Fruit fly (Drosophila melanogaster) whole organism, prepupa: ENCODE results near the gene ago.
A peak's percentile ranks its signal among the peaks of the same experiment; 100 is the strongest.

Experiments used
- Blimp-1 ChIP-seq: fragments of 200-800 bp; sonication (Bioruptor generic); optimal IDR thresholded peaks from 3 replicates; lab custom pipeline; 2017; ENCODE audit warnings: missing biosample characterization, missing genetic modification characterization, mild to moderate bottlenecking, moderate library complexity, missing genetic modification reagents
- CG10631 ChIP-seq: fragments of 200-800 bp; sonication (Bioruptor generic); optimal IDR thresholded peaks from 2 replicates; lab custom pipeline; 2016; ENCODE audit warnings: missing biosample characterization, missing genetic modification characterization
- CG10669 ChIP-seq: fragments of 200-800 bp; sonication (Bioruptor generic); optimal IDR thresholded peaks from 3 replicates; lab custom pipeline; 2018; ENCODE audit warnings: missing biosample characterization, mild to moderate bottlenecking, missing genetic modification characterization, moderate library complexity
- CG11294 ChIP-seq: fragments of 200-800 bp; sonication (Bioruptor generic); IDR thresholded peaks from 2 replicates; pipeline ENCODE4 v1.3.6; 2022; ENCODE audit warnings: missing biosample characterization, missing genetic modification characterization
- CG11762 ChIP-seq: fragments of 200-800 bp; sonication (Bioruptor generic); optimal IDR thresholded peaks from 3 replicates; lab custom pipeline; 2016; ENCODE audit warnings: missing biosample characterization, missing genetic modification characterization; ENCODE audit not compliant: insufficient read depth
- CG11902 ChIP-seq: fragments of 200-800 bp; sonication (Bioruptor generic); optimal IDR thresholded peaks from 3 replicates; lab custom pipeline; 2016; ENCODE audit warnings: missing biosample characterization, missing genetic modification characterization
- CG15336 ChIP-seq: fragments of 200-800 bp; sonication (Bioruptor generic); IDR thresholded peaks from 2 replicates; pipeline ENCODE4 v1.3.6; 2022; ENCODE audit warnings: missing biosample characterization, missing genetic modification characterization
- CG3032 ChIP-seq: fragments of 200-800 bp; optimal IDR thresholded peaks from 2 replicates; lab custom pipeline; 2019; ENCODE audit warnings: missing biosample characterization, mild to moderate bottlenecking, missing genetic modification characterization, moderate library complexity
- CG31627 ChIP-seq: fragments of 200-800 bp; sonication (Bioruptor generic); optimal IDR thresholded peaks from 3 replicates; lab custom pipeline; 2016; ENCODE audit warnings: missing biosample characterization, missing genetic modification characterization
- CG32006 ChIP-seq: fragments of 200-800 bp; sonication (Bioruptor generic); optimal IDR thresholded peaks from 3 replicates; lab custom pipeline; 2017; ENCODE audit warnings: missing biosample characterization, mild to moderate bottlenecking, missing genetic modification characterization
- CG34406 ChIP-seq: fragments of 200-800 bp; sonication (Bioruptor generic); optimal IDR thresholded peaks from 3 replicates; lab custom pipeline; 2016; ENCODE audit warnings: missing biosample characterization, missing genetic modification characterization
- CG3919 ChIP-seq: fragments of 200-800 bp; sonication (Bioruptor generic); optimal IDR thresholded peaks from 3 replicates; lab custom pipeline; 2016; ENCODE audit warnings: missing biosample characterization, missing genetic modification characterization
- CG4318 ChIP-seq: fragments of 200-800 bp; sonication (Bioruptor generic); optimal IDR thresholded peaks from 3 replicates; lab custom pipeline; 2017; ENCODE audit warnings: missing biosample characterization, mild to moderate bottlenecking, missing genetic modification characterization
- CG6163 ChIP-seq: fragments of 200-800 bp; sonication (Bioruptor generic); IDR thresholded peaks from 3 replicates; pipeline ENCODE4 v1.3.6; 2022; ENCODE audit warnings: missing biosample characterization, missing genetic modification characterization
- CG6276 ChIP-seq: fragments of 200-800 bp; sonication (Bioruptor generic); optimal IDR thresholded peaks from 2 replicates; lab custom pipeline; 2017; ENCODE audit warnings: missing biosample characterization, mild to moderate bottlenecking, missing genetic modification characterization
- CG6792 ChIP-seq: fragments of 200-800 bp; sonication (Bioruptor generic); optimal IDR thresholded peaks from 3 replicates; lab custom pipeline; 2016; ENCODE audit warnings: missing biosample characterization, missing genetic modification characterization
- CG6854 ChIP-seq: fragments of 200-800 bp; sonication (Bioruptor generic); optimal IDR thresholded peaks from 2 replicates; lab custom pipeline; 2017; ENCODE audit warnings: missing biosample characterization, mild to moderate bottlenecking, missing genetic modification characterization
- CG7368 ChIP-seq: fragments of 200-800 bp; sonication (Bioruptor generic); optimal IDR thresholded peaks from 3 replicates; lab custom pipeline; 2016; ENCODE audit warnings: missing biosample characterization, missing genetic modification characterization
- CG8119 ChIP-seq: fragments of 200-800 bp; sonication (Bioruptor generic); IDR thresholded peaks from 3 replicates; pipeline ENCODE4 v1.3.6; 2022; ENCODE audit warnings: missing biosample characterization, missing genetic modification characterization
- CG8319 ChIP-seq: fragments of 200-800 bp; sonication (Bioruptor generic); optimal IDR thresholded peaks from 3 replicates; lab custom pipeline; 2016; ENCODE audit warnings: missing biosample characterization, missing genetic modification characterization
- CG8632 ChIP-seq: fragments of 200-800 bp; sonication (Bioruptor generic); optimal IDR thresholded peaks from 3 replicates; lab custom pipeline; 2016; ENCODE audit warnings: missing biosample characterization, missing genetic modification characterization
- CG9139 ChIP-seq: fragments of 200-800 bp; sonication (Bioruptor generic); optimal IDR thresholded peaks from 3 replicates; lab custom pipeline; 2017; ENCODE audit warnings: missing biosample characterization, mild to moderate bottlenecking, missing genetic modification characterization
- Eip75B ChIP-seq: fragments of 200-800 bp; sonication (Bioruptor generic); optimal IDR thresholded peaks from 3 replicates; lab custom pipeline; 2016; ENCODE audit warnings: missing biosample characterization, missing genetic modification characterization
- Eip78C ChIP-seq: fragments of 200-800 bp; sonication (Bioruptor generic); peaks from one replicate; lab custom pipeline; 2016; ENCODE audit warnings: missing biosample characterization, missing genetic modification characterization
- Eip93F ChIP-seq: fragments of 200-800 bp; sonication (Bioruptor generic); optimal IDR thresholded peaks from 2 replicates; lab custom pipeline; 2016; ENCODE audit warnings: missing biosample characterization, mild to moderate bottlenecking, missing genetic modification characterization
- Ets21C ChIP-seq: fragments of 200-800 bp; sonication (Bioruptor generic); optimal IDR thresholded peaks from 3 replicates; lab custom pipeline; 2016; ENCODE audit warnings: missing biosample characterization, missing genetic modification characterization
- Ets96B ChIP-seq: fragments of 200-800 bp; optimal IDR thresholded peaks from 2 replicates; lab custom pipeline; 2019; ENCODE audit warnings: missing biosample characterization, mild to moderate bottlenecking, missing genetic modification characterization, moderate library complexity
- Gug ChIP-seq: fragments of 200-800 bp; sonication (Bioruptor generic); IDR thresholded peaks from 2 replicates; pipeline ENCODE4 v1.3.6; 2022; ENCODE audit warnings: missing biosample characterization, missing genetic modification characterization
- Hr39 ChIP-seq: fragments of 200-800 bp; sonication (Bioruptor generic); optimal IDR thresholded peaks from 2 replicates; lab custom pipeline; 2016; ENCODE audit warnings: missing biosample characterization, missing genetic modification characterization
- Hr4 ChIP-seq: fragments of 200-800 bp; sonication (Bioruptor generic); optimal IDR thresholded peaks from 3 replicates; lab custom pipeline; 2016; ENCODE audit warnings: missing biosample characterization, missing genetic modification characterization
- Lpt ChIP-seq: fragments of 200-800 bp; sonication (Bioruptor generic); optimal IDR thresholded peaks from 3 replicates; lab custom pipeline; 2016; ENCODE audit warnings: missing biosample characterization, missing genetic modification characterization
- OdsH ChIP-seq: fragments of 200-800 bp; sonication (Bioruptor generic); optimal IDR thresholded peaks from 3 replicates; lab custom pipeline; 2016; ENCODE audit warnings: missing biosample characterization, missing genetic modification characterization
- Smox ChIP-seq: fragments of 200-800 bp; sonication (Bioruptor generic); optimal IDR thresholded peaks from 3 replicates; lab custom pipeline; 2016; ENCODE audit warnings: missing biosample characterization, missing genetic modification characterization
- Sox14 ChIP-seq: fragments of 200-800 bp; sonication (Bioruptor generic); optimal IDR thresholded peaks from 3 replicates; lab custom pipeline; 2016; ENCODE audit warnings: missing biosample characterization, missing genetic modification characterization
- Sox15 ChIP-seq: fragments of 200-800 bp; sonication (Bioruptor generic); optimal IDR thresholded peaks from 3 replicates; lab custom pipeline; 2016; ENCODE audit warnings: missing biosample characterization, missing genetic modification characterization
- achi ChIP-seq: fragments of 200-800 bp; sonication (Bioruptor generic); optimal IDR thresholded peaks from 3 replicates; lab custom pipeline; 2016; ENCODE audit warnings: missing biosample characterization, missing genetic modification characterization
- acj6 ChIP-seq: fragments of 200-800 bp; sonication (Bioruptor generic); optimal IDR thresholded peaks from 3 replicates; lab custom pipeline; 2016; ENCODE audit warnings: missing biosample characterization, missing genetic modification characterization
- cyc ChIP-seq: fragments of 200-800 bp; sonication (Bioruptor generic); optimal IDR thresholded peaks from 3 replicates; lab custom pipeline; 2016; ENCODE audit warnings: missing biosample characterization, missing genetic modification characterization
- dac ChIP-seq: fragments of 200-800 bp; sonication (Bioruptor generic); optimal IDR thresholded peaks from 2 replicates; lab custom pipeline; 2017; ENCODE audit warnings: missing biosample characterization, mild to moderate bottlenecking, missing genetic modification characterization
- dsx ChIP-seq: fragments of 200-800 bp; optimal IDR thresholded peaks from 3 replicates; lab custom pipeline; 2019; ENCODE audit warnings: missing biosample characterization, mild to moderate bottlenecking, missing genetic modification characterization, moderate library complexity; ENCODE audit not compliant: poor library complexity, severe bottlenecking
- eg ChIP-seq: fragments of 200-800 bp; sonication (Bioruptor generic); IDR thresholded peaks from 3 replicates; pipeline ENCODE4 v1.3.6; 2022; ENCODE audit warnings: missing biosample characterization, missing genetic modification characterization
- esn ChIP-seq: fragments of 200-800 bp; sonication (Bioruptor generic); optimal IDR thresholded peaks from 2 replicates; lab custom pipeline; 2016; ENCODE audit warnings: missing biosample characterization, mild to moderate bottlenecking, missing genetic modification characterization, moderate library complexity
- fd59A ChIP-seq: fragments of 200-800 bp; sonication (Bioruptor generic); optimal IDR thresholded peaks from 2 replicates; lab custom pipeline; 2017; ENCODE audit warnings: missing biosample characterization, mild to moderate bottlenecking, missing genetic modification characterization, missing genetic modification reagents
- fd85E ChIP-seq: fragments of 200-800 bp; sonication (Bioruptor generic); optimal IDR thresholded peaks from 3 replicates; lab custom pipeline; 2016; ENCODE audit warnings: missing biosample characterization, missing genetic modification characterization
- fkh ChIP-seq: fragments of 200-800 bp; sonication (Bioruptor generic); optimal IDR thresholded peaks from 3 replicates; lab custom pipeline; 2017; ENCODE audit warnings: missing biosample characterization, mild to moderate bottlenecking, missing genetic modification characterization, moderate library complexity
- lz ChIP-seq: fragments of 200-800 bp; sonication (Bioruptor generic); optimal IDR thresholded peaks from 3 replicates; lab custom pipeline; 2016; ENCODE audit warnings: missing biosample characterization, missing genetic modification characterization
- net ChIP-seq: fragments of 200-800 bp; sonication (Bioruptor generic); optimal IDR thresholded peaks from 3 replicates; lab custom pipeline; 2016; ENCODE audit warnings: missing biosample characterization, missing genetic modification characterization
- pdm3 ChIP-seq: fragments of 200-800 bp; sonication (Bioruptor generic); optimal IDR thresholded peaks from 3 replicates; lab custom pipeline; 2016; ENCODE audit warnings: missing biosample characterization, missing genetic modification characterization
- salr ChIP-seq, 2 experiments: fragments of 200-800 bp; sonication (Bioruptor generic); optimal IDR thresholded peaks; 3 replicates each; lab custom pipeline; 2016 to 2018; ENCODE audit warnings: missing biosample characterization in 2 of 2, missing genetic modification characterization in 2 of 2, mild to moderate bottlenecking in 1 of 2
- ss ChIP-seq, 2 experiments: fragments of 200-800 bp; sonication (Bioruptor generic); optimal IDR thresholded peaks; 2 replicates in 1 of 2; 3 replicates in 1 of 2; lab custom pipeline; 2017 to 2018; ENCODE audit warnings: mild to moderate bottlenecking in 2 of 2, missing biosample characterization in 2 of 2, missing genetic modification characterization in 2 of 2, moderate library complexity in 1 of 2
- svp ChIP-seq: fragments of 200-800 bp; sonication (Bioruptor generic); peaks from one replicate; lab custom pipeline; 2016; ENCODE audit warnings: missing biosample characterization, missing genetic modification characterization
- topi ChIP-seq: fragments of 200-800 bp; sonication (Bioruptor generic); optimal IDR thresholded peaks from 3 replicates; lab custom pipeline; 2016; ENCODE audit warnings: missing biosample characterization, missing genetic modification characterization
- vri ChIP-seq: fragments of 200-800 bp; sonication (Bioruptor generic); optimal IDR thresholded peaks from 3 replicates; lab custom pipeline; 2016; ENCODE audit warnings: missing biosample characterization, mild to moderate bottlenecking, missing genetic modification characterization

Gene ago

DNA sequence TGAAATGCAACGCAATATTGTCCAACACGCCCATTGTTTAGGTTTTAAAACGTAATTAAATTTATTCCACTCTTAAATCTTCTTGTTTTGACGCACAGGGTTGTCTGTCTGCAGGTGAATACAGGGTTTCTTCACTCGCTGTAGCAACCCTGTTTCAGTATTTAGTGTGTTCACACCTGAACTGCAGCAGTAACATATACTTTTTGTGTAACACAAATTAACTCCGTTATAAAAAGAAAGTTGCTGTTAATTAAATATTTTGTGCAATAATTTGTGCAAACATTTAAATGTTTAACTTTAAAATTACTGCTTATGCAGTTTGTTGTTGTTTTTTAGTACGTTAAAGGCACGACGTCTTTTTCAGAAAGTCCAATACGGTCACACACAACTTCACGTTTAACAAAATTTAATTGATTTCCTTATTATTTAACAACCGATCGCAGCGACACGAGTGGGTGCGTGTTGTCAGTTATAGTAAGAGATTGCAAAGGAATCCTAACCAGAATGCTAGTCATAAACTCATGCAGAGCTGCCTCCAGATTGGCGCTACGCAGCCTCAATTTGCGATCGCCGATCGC is 38.1 kb upstream of the ago start, which contains the start of the genes CG15012 and Fdx2:
Gene CG15012 (minus strand): TSS at position 127 of the 578 bp plus-strand sequence.
Gene Fdx2 (plus strand): TSS at position 363 of the 578 bp plus-strand sequence.
- no peak for TF ChIP-seq acj6 (GFP tag; lab: Kevin White, UChicago)
- TF ChIP-seq eg (GFP tag; lab: Robert Waterston, UW), result no peak
- no peak for TF ChIP-seq OdsH (GFP tag; lab: Kevin White, UChicago)
- TF ChIP-seq Ets21C (GFP tag; lab: Kevin White, UChicago), result no peak
- no peak for TF ChIP-seq CG10631 (GFP tag; lab: Kevin White, UChicago)
- TF ChIP-seq CG15336 (GFP tag; lab: Robert Waterston, UW), result no peak
- no peak for TF ChIP-seq CG10669
- peak; percentile 35 for TF ChIP-seq Hr39 (GFP tag; lab: Kevin White, UChicago)
- no peak for TF ChIP-seq CG11762 (GFP tag; lab: Kevin White, UChicago)
- no peak for TF ChIP-seq salr (GFP tag; optimal IDR thresholded peaks at IDR 0.05; lab: Kevin White, UChicago)
- no peak for TF ChIP-seq net
- TF ChIP-seq Ets96B (tag; lab: Kevin White, UChicago), result no peak
- TF ChIP-seq CG7368 (GFP tag; lab: Kevin White, UChicago), result no peak
- peak; percentile 57 for TF ChIP-seq vri
- TF ChIP-seq CG8319 (GFP tag; lab: Kevin White, UChicago), result no peak
- TF ChIP-seq cyc, result peak; percentile 34
- TF ChIP-seq CG6792 (GFP tag; lab: Kevin White, UChicago), result no peak
- no peak for TF ChIP-seq fd59A (GFP tag; lab: Kevin White, UChicago)
- no peak for TF ChIP-seq Eip93F
- no peak for TF ChIP-seq Eip75B
- no peak for TF ChIP-seq pdm3 (GFP tag; lab: Kevin White, UChicago)
- TF ChIP-seq CG6276, result no peak
- TF ChIP-seq Lpt (GFP tag; lab: Kevin White, UChicago), result no peak
- TF ChIP-seq topi (GFP tag; lab: Kevin White, UChicago), result peak; percentile 34
- TF ChIP-seq CG6854 (GFP tag; lab: Kevin White, UChicago), result no peak
- no peak for TF ChIP-seq CG3919 (GFP tag; lab: Kevin White, UChicago)
- peak; percentile 30 for TF ChIP-seq CG3032 (tag; lab: Kevin White, UChicago)
- peak; percentile 21 for TF ChIP-seq CG31627
- no peak for TF ChIP-seq dac
- no peak for TF ChIP-seq Hr4 (GFP tag; lab: Kevin White, UChicago)
- TF ChIP-seq CG11294 (GFP tag; lab: Robert Waterston, UW), result no peak
- TF ChIP-seq Sox15 (GFP tag; lab: Kevin White, UChicago), result no peak
- no peak for TF ChIP-seq dsx
- TF ChIP-seq Smox (GFP tag; lab: Kevin White, UChicago), result no peak
- no peak for TF ChIP-seq Blimp-1
- no peak for TF ChIP-seq svp (GFP tag; lab: Kevin White, UChicago)
- peak; percentile 6 for TF ChIP-seq achi (GFP tag; lab: Kevin White, UChicago)
- TF ChIP-seq Gug (GFP tag; lab: Robert Waterston, UW), result no peak
- no peak for TF ChIP-seq CG11902 (GFP tag; lab: Kevin White, UChicago)
- no peak for TF ChIP-seq CG34406
- no peak for TF ChIP-seq CG32006 (GFP tag; lab: Kevin White, UChicago)
- TF ChIP-seq CG8632 (GFP tag; lab: Kevin White, UChicago), result no peak
- no peak for TF ChIP-seq fkh
- peak; percentile 51 for TF ChIP-seq esn (GFP tag; lab: Kevin White, UChicago)
- TF ChIP-seq fd85E, result no peak
- TF ChIP-seq lz (GFP tag; lab: Kevin White, UChicago), result peak; percentile 33
- no peak for TF ChIP-seq CG8119 (GFP tag; lab: Robert Waterston, UW)
- no peak for TF ChIP-seq CG9139 (GFP tag; lab: Kevin White, UChicago)
- no peak for TF ChIP-seq CG6163 (GFP tag; lab: Robert Waterston, UW)
- TF ChIP-seq ss (GFP tag; optimal IDR thresholded peaks at IDR 0.05; lab: Kevin White, UChicago), result no peak
- peak; percentile 78 for TF ChIP-seq Sox14
- no peak for TF ChIP-seq CG4318 (GFP tag; lab: Kevin White, UChicago)
- TF ChIP-seq Eip78C (GFP tag; lab: Kevin White, UChicago), result peak; percentile 21
